Worm (Caenorhabditis elegans) whole organism, L4 larva: ENCODE measurements around the gene B0222.5.

Source experiments
- F10B5.3 ChIP-seq: sonication (generic microtip); optimal IDR thresholded peaks from 2 replicates; lab custom pipeline; 2016; ENCODE audit warnings: mild to moderate bottlenecking, missing genetic modification characterization, missing compliant biosample characterization
- F26F4.8 ChIP-seq: fragments of 200-800 bp; sonication (Bioruptor generic); conservative IDR thresholded peaks from 2 replicates; pipeline ENCODE4 v1.3.6; 2022; ENCODE audit warnings: missing genetic modification characterization, missing compliant biosample characterization
- F37D6.2 ChIP-seq: sonication (generic microtip); optimal IDR thresholded peaks from 2 replicates; lab custom pipeline; 2016; ENCODE audit warnings: mild to moderate bottlenecking, missing genetic modification characterization, missing compliant biosample characterization
- F44E2.7 ChIP-seq: fragments of 200-800 bp; sonication (Bioruptor generic); IDR thresholded peaks from 2 replicates; pipeline ENCODE4 v2.1.2; 2022; ENCODE audit warnings: missing genetic modification characterization, missing compliant biosample characterization
- F49E8.2 ChIP-seq: sonication (generic microtip); optimal IDR thresholded peaks from 2 replicates; lab custom pipeline; 2016; ENCODE audit warnings: missing compliant biosample characterization, mild to moderate bottlenecking, missing genetic modification characterization, borderline replicate concordance
- T20F7.1 ChIP-seq: fragments of 200-800 bp; sonication (Bioruptor generic); optimal IDR thresholded peaks from 2 replicates; lab custom pipeline; 2018; ENCODE audit warnings: mild to moderate bottlenecking, missing genetic modification characterization, missing compliant biosample characterization
- T26A8.4 ChIP-seq: fragments of 200-800 bp; sonication (Bioruptor generic); IDR thresholded peaks from 2 replicates; pipeline ENCODE4 v1.3.6; 2022; ENCODE audit warnings: missing genetic modification characterization, missing compliant biosample characterization
- Y48G9A.11 ChIP-seq: fragments of 200-800 bp; sonication (Bioruptor generic); IDR thresholded peaks from 2 replicates; pipeline ENCODE4 v1.3.6; 2022; ENCODE audit warnings: missing genetic modification reagents, missing genetic modification characterization, missing compliant biosample characterization
- Y5F2A.4 ChIP-seq: fragments of 200-800 bp; sonication (Bioruptor generic); optimal IDR thresholded peaks from 2 replicates; lab custom pipeline; 2018; ENCODE audit warnings: mild to moderate bottlenecking, missing genetic modification characterization, missing compliant biosample characterization
- Y75B8A.6 ChIP-seq: fragments of 200-800 bp; sonication (Bioruptor generic); IDR thresholded peaks from 2 replicates; pipeline ENCODE4 v1.3.6; 2022; ENCODE audit warnings: missing genetic modification reagents, missing genetic modification characterization, missing compliant biosample characterization
- aha-1 ChIP-seq: fragments of 150-350 bp; peaks from one replicate; lab custom pipeline; 2014; ENCODE audit warnings: missing biosample characterization, missing genetic modification characterization
- ama-1 ChIP-seq: fragments of 150-350 bp; optimal IDR thresholded peaks from 2 replicates; lab custom pipeline; 2014; ENCODE audit warnings: inconsistent platforms, mixed read lengths
- attf-4 ChIP-seq: sonication (generic microtip); optimal IDR thresholded peaks from 3 replicates; lab custom pipeline; 2017; ENCODE audit warnings: missing biosample characterization, missing genetic modification characterization
- ceh-82 ChIP-seq: sonication (generic microtip); optimal IDR thresholded peaks from 2 replicates; lab custom pipeline; 2017; ENCODE audit warnings: missing biosample characterization, missing genetic modification characterization
- daf-12 ChIP-seq: fragments of 150-350 bp; optimal IDR thresholded peaks from 2 replicates; lab custom pipeline; 2014; ENCODE audit warnings: missing biosample characterization, missing genetic modification reagents, missing genetic modification characterization
- daf-19 ChIP-seq: fragments of 200-800 bp; sonication (Bioruptor generic); conservative IDR thresholded peaks from 2 replicates; pipeline ENCODE4 v1.3.6; 2022; ENCODE audit warnings: missing genetic modification characterization, missing compliant biosample characterization
- dmd-9 ChIP-seq: fragments of 200-800 bp; sonication (Bioruptor generic); IDR thresholded peaks from 2 replicates; pipeline ENCODE4 v1.3.6; 2022; ENCODE audit warnings: missing genetic modification reagents, missing genetic modification characterization, missing compliant biosample characterization
- dve-1 ChIP-seq: sonication (generic microtip); optimal IDR thresholded peaks from 2 replicates; lab custom pipeline; 2017; ENCODE audit warnings: antibody characterized with exemption, mild to moderate bottlenecking, missing genetic modification characterization, missing compliant biosample characterization; ENCODE audit not compliant: insufficient read depth
- gei-8 ChIP-seq: fragments of 200-800 bp; sonication (Bioruptor generic); optimal IDR thresholded peaks from 2 replicates; lab custom pipeline; 2018; ENCODE audit warnings: mild to moderate bottlenecking, missing genetic modification characterization, missing compliant biosample characterization
- hif-1 ChIP-seq, 2 experiments: sonication (generic microtip); optimal IDR thresholded peaks; 2 replicates each; lab custom pipeline; 2016 to 2017; ENCODE audit warnings: missing compliant biosample characterization in 2 of 2, missing genetic modification characterization in 2 of 2, missing genetic modification reagents in 2 of 2, missing genotype in 2 of 2, mild to moderate bottlenecking in 1 of 2
- jun-1 ChIP-seq: fragments of 150-350 bp; optimal IDR thresholded peaks from 2 replicates; lab custom pipeline; 2014; ENCODE audit warnings: missing biosample characterization, missing genetic modification reagents, missing genetic modification characterization
- lim-7 ChIP-seq: fragments of 200-800 bp; sonication (Bioruptor generic); IDR thresholded peaks from 2 replicates; pipeline ENCODE4 v1.3.6; 2022; ENCODE audit warnings: missing genetic modification characterization, missing compliant biosample characterization
- lin-1 ChIP-seq: fragments of 200-800 bp; sonication (Bioruptor generic); IDR thresholded peaks from 2 replicates; pipeline ENCODE4 v1.3.6; 2022; ENCODE audit warnings: missing genetic modification reagents, missing genetic modification characterization, missing compliant biosample characterization
- lin-13 ChIP-seq: fragments of 150-350 bp; optimal IDR thresholded peaks from 2 replicates; lab custom pipeline; 2014; ENCODE audit warnings: missing biosample characterization, missing genetic modification reagents, missing genetic modification characterization
- lin-15B ChIP-seq: fragments of 150-350 bp; sonication (generic microtip); optimal IDR thresholded peaks from 3 replicates; lab custom pipeline; 2014; ENCODE audit warnings: missing biosample characterization, missing genetic modification characterization
- lin-39 ChIP-seq: fragments of 150-350 bp; optimal IDR thresholded peaks from 2 replicates; lab custom pipeline; 2014; ENCODE audit warnings: missing biosample characterization, missing genetic modification reagents, missing genetic modification characterization
- lsy-2 ChIP-seq, 2 experiments: fragments of 150-350 bp in 1 of 2; sonication (generic microtip) in 1 of 2; optimal IDR thresholded peaks; 2 replicates each; lab custom pipeline; 2014 to 2017; ENCODE audit warnings: missing biosample characterization in 2 of 2, missing genetic modification characterization in 2 of 2
- mdl-1 ChIP-seq, 2 experiments: fragments of 150-350 bp in 1 of 2; sonication (generic microtip) in 1 of 2; optimal IDR thresholded peaks; 2 replicates each; lab custom pipeline; 2014 to 2017; ENCODE audit warnings: missing biosample characterization in 2 of 2, missing genetic modification characterization in 2 of 2
- mep-1 ChIP-seq: fragments of 150-350 bp; sonication (generic microtip); optimal IDR thresholded peaks from 3 replicates; lab custom pipeline; 2014; ENCODE audit warnings: missing biosample characterization, missing genetic modification characterization
- mes-2 ChIP-seq: sonication (generic microtip); optimal IDR thresholded peaks from 2 replicates; lab custom pipeline; 2016; ENCODE audit warnings: missing genotype, mild to moderate bottlenecking, missing genetic modification characterization, missing compliant biosample characterization; ENCODE audit not compliant: poor library complexity, severe bottlenecking
- nhr-10 ChIP-seq: fragments of 150-350 bp; optimal IDR thresholded peaks from 2 replicates; lab custom pipeline; 2014; ENCODE audit warnings: missing biosample characterization, missing genetic modification characterization
- nhr-102 ChIP-seq: sonication (generic microtip); optimal IDR thresholded peaks from 2 replicates; lab custom pipeline; 2016; ENCODE audit warnings: mild to moderate bottlenecking, missing genetic modification characterization, moderate library complexity, missing compliant biosample characterization
- nhr-11 ChIP-seq: fragments of 150-350 bp; optimal IDR thresholded peaks from 2 replicates; lab custom pipeline; 2014; ENCODE audit warnings: missing biosample characterization, missing genetic modification characterization
- nhr-111 ChIP-seq: fragments of 200-800 bp; sonication (Bioruptor generic); optimal IDR thresholded peaks from 2 replicates; lab custom pipeline; 2018; ENCODE audit warnings: mild to moderate bottlenecking, missing genetic modification characterization, missing compliant biosample characterization
- nhr-25 ChIP-seq: sonication (generic microtip); optimal IDR thresholded peaks from 2 replicates; lab custom pipeline; 2017; ENCODE audit warnings: missing genetic modification characterization, mild to moderate bottlenecking, missing compliant biosample characterization, antibody characterized with exemption, moderate library complexity, borderline replicate concordance; ENCODE audit not compliant: insufficient read depth
- nhr-28 ChIP-seq: fragments of 150-350 bp; optimal IDR thresholded peaks from 2 replicates; lab custom pipeline; 2014; ENCODE audit warnings: missing biosample characterization, missing genetic modification characterization
- nhr-41 ChIP-seq: fragments of 200-800 bp; sonication (Bioruptor generic); IDR thresholded peaks from 2 replicates; pipeline ENCODE4 v1.3.6; 2022; ENCODE audit warnings: missing genetic modification reagents, missing genetic modification characterization, missing compliant biosample characterization
- nhr-48 ChIP-seq: sonication (generic microtip); optimal IDR thresholded peaks from 2 replicates; lab custom pipeline; 2016; ENCODE audit warnings: mild to moderate bottlenecking, missing genetic modification characterization, missing compliant biosample characterization
- pha-4 ChIP-seq, 2 experiments: fragments of 150-350 bp in 1 of 2; fragments of 200-800 bp in 1 of 2; sonication (Bioruptor generic) in 1 of 2; IDR thresholded peaks in 1 of 2; optimal IDR thresholded peaks in 1 of 2; 2 replicates each; pipeline versions ENCODE4 v1.3.6 to Lab custom; 2014 to 2022; ENCODE audit warnings: missing genetic modification characterization in 2 of 2, missing genetic modification reagents in 2 of 2, missing biosample characterization in 1 of 2, missing compliant biosample characterization in 1 of 2
- pqm-1 ChIP-seq: sonication (generic microtip); optimal IDR thresholded peaks from 2 replicates; lab custom pipeline; 2017; ENCODE audit warnings: missing biosample characterization, missing genetic modification characterization
- sdz-12 ChIP-seq: fragments of 200-800 bp; sonication (Bioruptor generic); optimal IDR thresholded peaks from 2 replicates; lab custom pipeline; 2018; ENCODE audit warnings: mild to moderate bottlenecking, missing genetic modification characterization, missing compliant biosample characterization
- snpc-4 ChIP-seq: fragments of 150-350 bp; optimal IDR thresholded peaks from 2 replicates; lab custom pipeline; 2014; ENCODE audit warnings: missing biosample characterization, missing genetic modification characterization
- tra-1 ChIP-seq: fragments of 200-800 bp; sonication (Bioruptor generic); IDR thresholded peaks from 2 replicates; pipeline ENCODE4 v1.3.6; 2022; ENCODE audit warnings: missing genetic modification reagents, missing genetic modification characterization, missing compliant biosample characterization
- unc-62 ChIP-seq, 3 experiments: fragments of 150-350 bp in 1 of 3; sonication (generic microtip); optimal IDR thresholded peaks in 2 of 3; peaks in 1 of 3; 1 replicate in 1 of 3; 2 replicates in 2 of 3; lab custom pipeline; 2014 to 2017; ENCODE audit warnings: missing biosample characterization in 3 of 3, missing genetic modification characterization in 3 of 3, missing genetic modification reagents in 3 of 3, missing genotype in 1 of 3
- zfp-2 ChIP-seq: sonication (generic microtip); optimal IDR thresholded peaks from 2 replicates; lab custom pipeline; 2016; ENCODE audit warnings: mild to moderate bottlenecking, missing genetic modification characterization, missing compliant biosample characterization
- zip-11 ChIP-seq: fragments of 200-800 bp; sonication (Bioruptor generic); IDR thresholded peaks from 2 replicates; pipeline ENCODE4 v1.3.6; 2022; ENCODE audit warnings: missing genetic modification characterization, missing compliant biosample characterization
- ztf-7 ChIP-seq: fragments of 150-350 bp; optimal IDR thresholded peaks from 2 replicates; lab custom pipeline; 2014; ENCODE audit warnings: missing biosample characterization, missing genetic modification characterization

B0222.5 gene

ce11 chrV:9172989-9173388 lies 18.3 kb upstream of the B0222.5 start, which contains the start of gene gad-3 (continued):
- TF ChIP-seq F26F4.8 (GFP tag; lab: Robert Waterston, UW) = no peak
- no peak for TF ChIP-seq F37D6.2
- peak; percentile 29 for TF ChIP-seq pqm-1
- TF ChIP-seq F44E2.7 (GFP tag; lab: Robert Waterston, UW) = no peak
- no peak for TF ChIP-seq dmd-9
- no peak for TF ChIP-seq lin-13 (GFP tag; lab: Kevin White, UChicago)
- no peak for TF ChIP-seq ama-1 (lab: Kevin White, UChicago)
- TF ChIP-seq nhr-28 (tag; lab: Kevin White, UChicago) = peak; percentile 68
- TF ChIP-seq T20F7.1 (GFP tag; lab: Kevin White, UChicago) = no peak
- TF ChIP-seq nhr-41 (GFP tag; lab: Robert Waterston, UW) = no peak
- no peak for TF ChIP-seq unc-62 (GFP tag; optimal IDR thresholded peaks at IDR 0.05 in 1 of 2; lab: Kevin White, UChicago)
- no peak for TF ChIP-seq unc-62 (tag; optimal IDR thresholded peaks at IDR 0.05; lab: Kevin White, UChicago)

- TF ChIP-seq jun-1 (tag; lab: Kevin White, UChicago) (no peak), mdl-1 (tag; optimal IDR thresholded peaks at IDR 0.05; lab: Kevin White, UChicago) (no peak), lim-7 (GFP tag; lab: Robert Waterston, UW) (no peak), nhr-48 (tag; lab: Kevin White, UChicago) (no peak), gei-8 (GFP tag; lab: Kevin White, UChicago) (no peak), mep-1 (tag; lab: Kevin White, UChicago) (no peak), dve-1 (tag; lab: Kevin White, UChicago) (no peak), Y75B8A.6 (no peak), daf-19 (no peak), snpc-4 (no peak), nhr-11 (no peak), ztf-7 (no peak), zfp-2 (tag; lab: Kevin White, UChicago) (no peak), zip-11 (GFP tag; lab: Robert Waterston, UW) (no peak), daf-12 (no peak), sdz-12 (GFP tag; lab: Kevin White, UChicago) (no peak), T26A8.4 (GFP tag; lab: Robert Waterston, UW) (no peak)
These were observed 13.4 kb upstream of the B0222.5 start, which contains the start of gene B0222.11 for ce11 chrV:9168089-9168488. B0222.11 (minus strand) TSS chrV:9168189.

- TF ChIP-seq mes-2 (tag; lab: Kevin White, UChicago) (no peak), F44E2.7 (GFP tag; lab: Robert Waterston, UW) (no peak), T20F7.1 (GFP tag; lab: Kevin White, UChicago) (no peak), Y48G9A.11 (GFP tag; lab: Robert Waterston, UW) (no peak), ceh-82 (tag; lab: Kevin White, UChicago) (no peak), daf-19 (no peak), pha-4 (GFP tag; IDR thresholded peaks at IDR 0.05; lab: Robert Waterston, UW) (no peak), pha-4 (tag; optimal IDR thresholded peaks at IDR 0.05; lab: Kevin White, UChicago) (no peak), F49E8.2 (no peak), Y5F2A.4 (GFP tag; lab: Kevin White, UChicago) (no peak), nhr-102 (no peak), lin-1 (GFP tag; lab: Robert Waterston, UW) (no peak), nhr-111 (GFP tag; lab: Kevin White, UChicago) (no peak), lin-39 (tag; lab: Kevin White, UChicago) (no peak), jun-1 (tag; lab: Kevin White, UChicago) (no peak), attf-4 (no peak), F10B5.3 (tag; lab: Kevin White, UChicago) (no peak), mep-1 (tag; lab: Kevin White, UChicago) (no peak), lsy-2 (tag; optimal IDR thresholded peaks at IDR 0.05; lab: Kevin White, UChicago) (no peak), nhr-10 (tag; lab: Kevin White, UChicago) (no peak), unc-62 (GFP tag; optimal IDR thresholded peaks at IDR 0.05 in 1 of 2; lab: Kevin White, UChicago) (peak in 1 of 2 experiments; percentile 89), unc-62 (tag; optimal IDR thresholded peaks at IDR 0.05; lab: Kevin White, UChicago) (no peak), hif-1 (tag; optimal IDR thresholded peaks at IDR 0.05; lab: Kevin White, UChicago) (no peak), F26F4.8 (GFP tag; lab: Robert Waterston, UW) (no peak), lin-15B (no peak), aha-1 (tag; lab: Kevin White, UChicago) (peak; percentile 22), tra-1 (GFP tag; lab: Robert Waterston, UW) (no peak), nhr-28 (tag; lab: Kevin White, UChicago) (peak; percentile 19), ama-1 (lab: Kevin White, UChicago) (no peak), nhr-25 (tag; lab: Kevin White, UChicago) (peak; percentile 13)
These were observed 11.6 kb upstream of the B0222.5 start for ce11 chrV:9166306-9166705.
